Worm (Caenorhabditis elegans) whole organism, L2 larva: ENCODE measurements around the gene ndub-2.

Experiments
- C34F6.9 ChIP-seq: fragments of 150-350 bp; optimal IDR thresholded peaks from 2 replicates; lab custom pipeline; 2014; ENCODE audit warnings: missing biosample characterization, missing genetic modification characterization
- Y55F3AM.14 ChIP-seq: fragments of 200-800 bp; sonication (Bioruptor generic); optimal IDR thresholded peaks from 2 replicates; lab custom pipeline; 2018; ENCODE audit warnings: mild to moderate bottlenecking, missing genetic modification characterization, missing compliant biosample characterization
- ZK546.5 ChIP-seq: sonication (generic microtip); optimal IDR thresholded peaks from 2 replicates; lab custom pipeline; 2017; ENCODE audit warnings: missing biosample characterization, missing genetic modification characterization
- alr-1 ChIP-seq: fragments of 150-350 bp; optimal IDR thresholded peaks from 2 replicates; lab custom pipeline; 2014; ENCODE audit warnings: missing biosample characterization, missing genetic modification characterization
- aly-2 ChIP-seq: fragments of 150-350 bp; optimal IDR thresholded peaks from 2 replicates; lab custom pipeline; 2014; ENCODE audit warnings: missing biosample characterization, missing genetic modification characterization
- ama-1 ChIP-seq: fragments of 150-350 bp; optimal IDR thresholded peaks from 2 replicates; lab custom pipeline; 2018; ENCODE audit warnings: inconsistent platforms
- blmp-1 ChIP-seq: sonication (generic microtip); optimal IDR thresholded peaks from 2 replicates; lab custom pipeline; 2017; ENCODE audit warnings: missing genetic modification characterization, mild to moderate bottlenecking, missing compliant biosample characterization, antibody characterized with exemption, moderate library complexity; ENCODE audit not compliant: insufficient read depth
- ceh-82 ChIP-seq: fragments of 150-350 bp; optimal IDR thresholded peaks from 2 replicates; lab custom pipeline; 2014; ENCODE audit warnings: missing biosample characterization, missing genetic modification characterization
- crh-2 ChIP-seq: sonication (generic microtip); optimal IDR thresholded peaks from 2 replicates; lab custom pipeline; 2017; ENCODE audit warnings: missing biosample characterization, missing genetic modification characterization
- egl-27 ChIP-seq: sonication (generic microtip); optimal IDR thresholded peaks from 3 replicates; lab custom pipeline; 2017; ENCODE audit warnings: missing biosample characterization, missing genetic modification reagents, missing genetic modification characterization
- elt-1 ChIP-seq: fragments of 150-350 bp; optimal IDR thresholded peaks from 2 replicates; lab custom pipeline; 2014; ENCODE audit warnings: missing biosample characterization, missing genetic modification characterization
- elt-3 ChIP-seq: sonication (generic microtip); optimal IDR thresholded peaks from 2 replicates; lab custom pipeline; 2017; ENCODE audit warnings: missing biosample characterization, missing genetic modification characterization
- fos-1 ChIP-seq: fragments of 150-350 bp; optimal IDR thresholded peaks from 2 replicates; lab custom pipeline; 2014; ENCODE audit warnings: missing biosample characterization, missing genetic modification characterization
- gmeb-1 ChIP-seq: fragments of 150-350 bp; optimal IDR thresholded peaks from 2 replicates; lab custom pipeline; 2014; ENCODE audit warnings: missing biosample characterization, missing genetic modification characterization
- lin-11 ChIP-seq: fragments of 150-350 bp; sonication (generic microtip); optimal IDR thresholded peaks from 2 replicates; lab custom pipeline; 2014; ENCODE audit warnings: missing biosample characterization, missing genetic modification characterization, inconsistent platforms, mixed read lengths
- lsy-2 ChIP-seq, 2 experiments: fragments of 150-350 bp in 1 of 2; sonication (generic microtip) in 1 of 2; optimal IDR thresholded peaks; 2 replicates each; lab custom pipeline; 2014 to 2017; ENCODE audit warnings: missing biosample characterization in 2 of 2, missing genetic modification characterization in 2 of 2
- mab-5 ChIP-seq: fragments of 150-350 bp; optimal IDR thresholded peaks from 2 replicates; lab custom pipeline; 2014; ENCODE audit warnings: missing biosample characterization, missing genetic modification characterization
- mbf-1 ChIP-seq: sonication (generic microtip); optimal IDR thresholded peaks from 2 replicates; lab custom pipeline; 2017; ENCODE audit warnings: missing biosample characterization, missing genetic modification characterization
- mdl-1 ChIP-seq, 2 experiments: fragments of 150-350 bp in 1 of 2; sonication (generic microtip) in 1 of 2; optimal IDR thresholded peaks; 2 replicates each; lab custom pipeline; 2017; ENCODE audit warnings: missing biosample characterization in 2 of 2, missing genetic modification characterization in 2 of 2
- nhr-10 ChIP-seq: sonication (generic microtip); optimal IDR thresholded peaks from 2 replicates; lab custom pipeline; 2017; ENCODE audit warnings: missing biosample characterization, missing genetic modification characterization
- nhr-11 ChIP-seq: fragments of 150-350 bp; optimal IDR thresholded peaks from 2 replicates; lab custom pipeline; 2014; ENCODE audit warnings: missing biosample characterization, missing genetic modification characterization
- nhr-12 ChIP-seq: fragments of 150-350 bp; optimal IDR thresholded peaks from 2 replicates; lab custom pipeline; 2014; ENCODE audit warnings: missing biosample characterization, missing genetic modification characterization
- nhr-129 ChIP-seq: fragments of 150-350 bp; optimal IDR thresholded peaks from 2 replicates; lab custom pipeline; 2014; ENCODE audit warnings: missing biosample characterization, missing genetic modification characterization
- nhr-21 ChIP-seq: fragments of 150-350 bp; optimal IDR thresholded peaks from 2 replicates; lab custom pipeline; 2014; ENCODE audit warnings: missing biosample characterization, missing genetic modification characterization
- nhr-23 ChIP-seq: fragments of 150-350 bp; optimal IDR thresholded peaks from 2 replicates; lab custom pipeline; 2014; ENCODE audit warnings: missing biosample characterization, missing genetic modification reagents, missing genetic modification characterization
- nhr-237 ChIP-seq: fragments of 150-350 bp; optimal IDR thresholded peaks from 2 replicates; lab custom pipeline; 2014; ENCODE audit warnings: missing biosample characterization, missing genetic modification characterization
- nhr-6 ChIP-seq: fragments of 150-350 bp; optimal IDR thresholded peaks from 2 replicates; lab custom pipeline; 2014; ENCODE audit warnings: missing biosample characterization, missing genetic modification characterization
- peb-1 ChIP-seq: fragments of 150-350 bp; optimal IDR thresholded peaks from 2 replicates; lab custom pipeline; 2014; ENCODE audit warnings: missing biosample characterization, missing genetic modification characterization
- sem-4 ChIP-seq: fragments of 150-350 bp; optimal IDR thresholded peaks from 2 replicates; lab custom pipeline; 2014; ENCODE audit warnings: missing biosample characterization, missing genetic modification reagents, missing genetic modification characterization
- skn-1 ChIP-seq: sonication (generic microtip); optimal IDR thresholded peaks from 2 replicates; lab custom pipeline; 2017; ENCODE audit warnings: missing biosample characterization, missing genetic modification characterization
- sma-9 ChIP-seq, 2 experiments: fragments of 150-350 bp in 1 of 2; sonication (generic microtip) in 1 of 2; optimal IDR thresholded peaks; 2 replicates each; lab custom pipeline; 2014 to 2016; ENCODE audit warnings: missing genetic modification characterization in 2 of 2, mild to moderate bottlenecking in 1 of 2, missing biosample characterization in 1 of 2, missing compliant biosample characterization in 1 of 2, missing genetic modification reagents in 1 of 2, moderate library complexity in 1 of 2
- snpc-4 ChIP-seq: fragments of 150-350 bp; optimal IDR thresholded peaks from 2 replicates; lab custom pipeline; 2014; ENCODE audit warnings: missing biosample characterization, missing genetic modification characterization
- unc-39 ChIP-seq: fragments of 150-350 bp; optimal IDR thresholded peaks from 2 replicates; lab custom pipeline; 2014; ENCODE audit warnings: missing biosample characterization, missing genetic modification characterization
- unc-55 ChIP-seq: fragments of 150-350 bp; sonication (generic microtip); optimal IDR thresholded peaks from 3 replicates; lab custom pipeline; 2014; ENCODE audit warnings: missing biosample characterization, missing genetic modification reagents, missing genetic modification characterization
- zag-1 ChIP-seq: fragments of 150-350 bp; optimal IDR thresholded peaks from 2 replicates; lab custom pipeline; 2014; ENCODE audit warnings: missing biosample characterization, missing genetic modification characterization
- ztf-1 ChIP-seq: fragments of 200-800 bp; sonication (Bioruptor generic); conservative IDR thresholded peaks from 2 replicates; pipeline ENCODE4 v1.3.6; 2022; ENCODE audit warnings: missing genetic modification characterization, missing compliant biosample characterization

ndub-2 gene

ce11 chrII:8996064-8996463, at the start of gene ndub-2:
Gene ndub-2, plus strand, starts transcription at chrII:8996364.
- TF ChIP-seq mab-5 (no peak), alr-1 (tag; lab: Kevin White, UChicago) (no peak), elt-1 (tag; lab: Kevin White, UChicago) (no peak), zag-1 (no peak), nhr-12 (tag; lab: Kevin White, UChicago) (no peak), C34F6.9 (no peak), nhr-237 (tag; lab: Kevin White, UChicago) (no peak), crh-2 (no peak), nhr-23 (tag; lab: Kevin White, UChicago) (no peak), sma-9 (GFP tag; optimal IDR thresholded peaks at IDR 0.05; lab: Kevin White, UChicago) (no peak), sma-9 (tag; optimal IDR thresholded peaks at IDR 0.05; lab: Kevin White, UChicago) (no peak), ztf-1 (GFP tag; lab: Robert Waterston, UW) (no peak), nhr-11 (tag; lab: Kevin White, UChicago) (no peak), nhr-21 (tag; lab: Kevin White, UChicago) (no peak), peb-1 (tag; lab: Kevin White, UChicago) (no peak), nhr-10 (tag; lab: Kevin White, UChicago) (no peak), Y55F3AM.14 (GFP tag; lab: Kevin White, UChicago) (no peak), aly-2 (no peak), blmp-1 (tag; lab: Kevin White, UChicago) (no peak), nhr-6 (tag; lab: Kevin White, UChicago) (no peak), ceh-82 (tag; lab: Kevin White, UChicago) (no peak)

ce11 chrII:8947391-8947790, 48.8 kb upstream of the ndub-2 start, which contains the start of gene cutl-15:
Gene cutl-15, minus strand, starts transcription at chrII:8947688.
- no peak for TF ChIP-seq blmp-1 (tag; lab: Kevin White, UChicago)
- no peak for TF ChIP-seq unc-39
- TF ChIP-seq Y55F3AM.14 (GFP tag; lab: Kevin White, UChicago) = no peak
- no peak for TF ChIP-seq mab-5
- no peak for TF ChIP-seq mbf-1 (tag; lab: Kevin White, UChicago)
- no peak for TF ChIP-seq nhr-21 (tag; lab: Kevin White, UChicago)
- no peak for TF ChIP-seq zag-1
- no peak for TF ChIP-seq egl-27 (tag; lab: Kevin White, UChicago)
- TF ChIP-seq lin-11 (tag; lab: Kevin White, UChicago) = no peak
- TF ChIP-seq nhr-6 (tag; lab: Kevin White, UChicago) = no peak
- no peak for TF ChIP-seq ceh-82 (tag; lab: Kevin White, UChicago)
- no peak for TF ChIP-seq elt-3 (tag; lab: Kevin White, UChicago)
- no peak for TF ChIP-seq sem-4 (tag; lab: Kevin White, UChicago)
- no peak for TF ChIP-seq nhr-11 (tag; lab: Kevin White, UChicago)
- no peak for TF ChIP-seq ama-1 (lab: Kevin White, UChicago)
- TF ChIP-seq ZK546.5 = no peak

ce11 chrII:8948640-8949039, 47.5 kb upstream of the ndub-2 start:
- TF ChIP-seq elt-1 (tag; lab: Kevin White, UChicago) = no peak
- no peak for TF ChIP-seq snpc-4 (tag; lab: Kevin White, UChicago)
- TF ChIP-seq mbf-1 (tag; lab: Kevin White, UChicago) = no peak
- no peak for TF ChIP-seq C34F6.9
- TF ChIP-seq mdl-1 (tag; optimal IDR thresholded peaks at IDR 0.05; lab: Kevin White, UChicago) = no peak

DNA sequence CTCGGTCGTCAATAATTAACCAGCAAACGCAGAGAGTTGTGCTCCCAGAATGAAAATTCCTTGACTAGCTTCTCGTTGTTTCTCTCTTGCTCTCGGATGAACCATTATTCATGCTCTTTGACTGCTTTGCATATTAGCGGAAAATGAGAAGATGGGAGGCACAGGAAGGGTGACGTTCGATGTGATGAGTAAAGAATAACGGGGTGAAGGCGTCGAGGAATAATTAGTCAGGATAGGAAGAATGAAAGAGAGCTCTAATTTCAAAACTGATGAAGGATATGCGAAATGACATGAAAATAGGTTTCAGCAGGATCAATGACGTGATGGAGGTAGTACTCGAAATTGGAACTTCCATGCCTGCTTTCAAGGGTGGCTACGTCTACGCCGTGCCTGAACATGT, 44.9 kb upstream of the ndub-2 start:
- no peak for TF ChIP-seq gmeb-1 (tag; lab: Kevin White, UChicago)
- TF ChIP-seq nhr-21 (tag; lab: Kevin White, UChicago) = no peak
- TF ChIP-seq fos-1 (tag; lab: Kevin White, UChicago) = no peak
- TF ChIP-seq elt-3 (tag; lab: Kevin White, UChicago) = no peak
- TF ChIP-seq sma-9 (GFP tag; optimal IDR thresholded peaks at IDR 0.05; lab: Kevin White, UChicago) = no peak
- no peak for TF ChIP-seq sma-9 (tag; optimal IDR thresholded peaks at IDR 0.05; lab: Kevin White, UChicago)
- TF ChIP-seq snpc-4 (tag; lab: Kevin White, UChicago) = no peak
- TF ChIP-seq nhr-6 (tag; lab: Kevin White, UChicago) = no peak
- no peak for TF ChIP-seq elt-1 (tag; lab: Kevin White, UChicago)
- no peak for TF ChIP-seq skn-1 (tag; lab: Kevin White, UChicago)
- TF ChIP-seq nhr-129 (tag; lab: Kevin White, UChicago) = no peak
- no peak for TF ChIP-seq lsy-2 (tag; optimal IDR thresholded peaks at IDR 0.05; lab: Kevin White, UChicago)
- no peak for TF ChIP-seq unc-55 (GFP tag; lab: Kevin White, UChicago)
